Worm (Caenorhabditis elegans) whole organism, L4 larva: ENCODE data around the gene C45G9.12.

Source experiments
- F44E2.7 ChIP-seq: fragments of 200-800 bp; sonication (Bioruptor generic); IDR thresholded peaks from 2 replicates; pipeline ENCODE4 v2.1.2; 2022; ENCODE audit warnings: missing genetic modification characterization, missing compliant biosample characterization
- R02D3.7 ChIP-seq: fragments of 150-350 bp; sonication (generic microtip); optimal IDR thresholded peaks from 3 replicates; lab custom pipeline; 2014; ENCODE audit warnings: missing biosample characterization, missing genetic modification characterization
- Y48G9A.11 ChIP-seq: fragments of 200-800 bp; sonication (Bioruptor generic); IDR thresholded peaks from 2 replicates; pipeline ENCODE4 v1.3.6; 2022; ENCODE audit warnings: missing genetic modification reagents, missing genetic modification characterization, missing compliant biosample characterization
- Y75B8A.6 ChIP-seq: fragments of 200-800 bp; sonication (Bioruptor generic); IDR thresholded peaks from 2 replicates; pipeline ENCODE4 v1.3.6; 2022; ENCODE audit warnings: missing genetic modification reagents, missing genetic modification characterization, missing compliant biosample characterization
- ZK337.2 ChIP-seq: fragments of 200-800 bp; sonication (Bioruptor generic); IDR thresholded peaks from 2 replicates; pipeline ENCODE4 v1.3.6; 2022; ENCODE audit warnings: missing genetic modification reagents, missing genetic modification characterization, missing compliant biosample characterization
- ama-1 ChIP-seq: fragments of 150-350 bp; optimal IDR thresholded peaks from 2 replicates; lab custom pipeline; 2014; ENCODE audit warnings: inconsistent platforms, mixed read lengths
- attf-4 ChIP-seq: sonication (generic microtip); optimal IDR thresholded peaks from 3 replicates; lab custom pipeline; 2017; ENCODE audit warnings: missing biosample characterization, missing genetic modification characterization
- ceh-28 ChIP-seq: fragments of 150-350 bp; optimal IDR thresholded peaks from 2 replicates; lab custom pipeline; 2014; ENCODE audit warnings: missing biosample characterization, missing genetic modification reagents, missing genetic modification characterization
- ceh-62 ChIP-seq: sonication (generic microtip); optimal IDR thresholded peaks from 2 replicates; lab custom pipeline; 2017; ENCODE audit warnings: missing biosample characterization, missing genetic modification characterization
- ceh-82 ChIP-seq: sonication (generic microtip); optimal IDR thresholded peaks from 2 replicates; lab custom pipeline; 2017; ENCODE audit warnings: missing biosample characterization, missing genetic modification characterization
- ces-1 ChIP-seq: fragments of 150-350 bp; sonication (generic microtip); optimal IDR thresholded peaks from 4 replicates; lab custom pipeline; 2014; ENCODE audit warnings: missing biosample characterization, missing genetic modification reagents, missing genetic modification characterization
- ctbp-1 ChIP-seq: fragments of 200-800 bp; sonication (Bioruptor generic); IDR thresholded peaks from 2 replicates; pipeline ENCODE4 v1.3.6; 2022; ENCODE audit warnings: missing genetic modification reagents, missing genetic modification characterization, missing compliant biosample characterization
- daf-16 ChIP-seq, 3 experiments: sonication (generic microtip); optimal IDR thresholded peaks; 2 replicates each; lab custom pipeline; 2016 to 2017; ENCODE audit warnings: missing genetic modification characterization in 3 of 3, missing genetic modification reagents in 3 of 3, mild to moderate bottlenecking in 2 of 3, missing compliant biosample characterization in 2 of 3, missing biosample characterization in 1 of 3, moderate library complexity in 1 of 3
- daf-8 ChIP-seq: fragments of 200-800 bp; sonication (Bioruptor generic); IDR thresholded peaks from 2 replicates; pipeline ENCODE4 v1.3.6; 2022; ENCODE audit warnings: missing genetic modification characterization, missing compliant biosample characterization
- dmd-6 ChIP-seq: fragments of 200-800 bp; sonication (Bioruptor generic); IDR thresholded peaks from 2 replicates; pipeline ENCODE4 v1.3.6; 2022; ENCODE audit warnings: missing genetic modification reagents, missing genetic modification characterization, missing compliant biosample characterization
- dpl-1 ChIP-seq: fragments of 150-350 bp; optimal IDR thresholded peaks from 2 replicates; lab custom pipeline; 2014; ENCODE audit warnings: missing biosample characterization, missing genetic modification reagents, missing genetic modification characterization
- dve-1 ChIP-seq: sonication (generic microtip); optimal IDR thresholded peaks from 2 replicates; lab custom pipeline; 2017; ENCODE audit warnings: antibody characterized with exemption, mild to moderate bottlenecking, missing genetic modification characterization, missing compliant biosample characterization; ENCODE audit not compliant: insufficient read depth
- fkh-10 ChIP-seq: fragments of 150-350 bp; optimal IDR thresholded peaks from 2 replicates; lab custom pipeline; 2014; ENCODE audit warnings: missing biosample characterization, missing genetic modification reagents, missing genetic modification characterization
- fos-1 ChIP-seq: fragments of 150-350 bp; optimal IDR thresholded peaks from 2 replicates; lab custom pipeline; 2014; ENCODE audit warnings: missing biosample characterization, missing genetic modification characterization
- gei-8 ChIP-seq: fragments of 200-800 bp; sonication (Bioruptor generic); optimal IDR thresholded peaks from 2 replicates; lab custom pipeline; 2018; ENCODE audit warnings: mild to moderate bottlenecking, missing genetic modification characterization, missing compliant biosample characterization
- hif-1 ChIP-seq, 2 experiments: sonication (generic microtip); optimal IDR thresholded peaks; 2 replicates each; lab custom pipeline; 2016 to 2017; ENCODE audit warnings: missing compliant biosample characterization in 2 of 2, missing genetic modification characterization in 2 of 2, missing genetic modification reagents in 2 of 2, missing genotype in 2 of 2, mild to moderate bottlenecking in 1 of 2
- hlh-30 ChIP-seq: sonication (generic microtip); optimal IDR thresholded peaks from 2 replicates; lab custom pipeline; 2017; ENCODE audit warnings: antibody characterized with exemption, mild to moderate bottlenecking, missing genetic modification characterization, missing compliant biosample characterization; ENCODE audit not compliant: insufficient read depth
- hmg-1.1 ChIP-seq: fragments of 200-800 bp; sonication (Bioruptor generic); IDR thresholded peaks from 2 replicates; pipeline ENCODE4 v1.3.6; 2022; ENCODE audit warnings: missing genetic modification reagents, missing genetic modification characterization, missing compliant biosample characterization
- lir-3 ChIP-seq: sonication (generic microtip); optimal IDR thresholded peaks from 2 replicates; lab custom pipeline; 2016; ENCODE audit warnings: mild to moderate bottlenecking, missing genetic modification characterization, missing compliant biosample characterization
- madf-9 ChIP-seq: fragments of 200-800 bp; sonication (Bioruptor generic); conservative IDR thresholded peaks from 2 replicates; pipeline ENCODE4 v1.3.6; 2022; ENCODE audit warnings: missing genetic modification reagents, missing genetic modification characterization, missing compliant biosample characterization
- mdl-1 ChIP-seq, 2 experiments: fragments of 150-350 bp in 1 of 2; sonication (generic microtip) in 1 of 2; optimal IDR thresholded peaks; 2 replicates each; lab custom pipeline; 2014 to 2017; ENCODE audit warnings: missing biosample characterization in 2 of 2, missing genetic modification characterization in 2 of 2
- mep-1 ChIP-seq: fragments of 150-350 bp; sonication (generic microtip); optimal IDR thresholded peaks from 3 replicates; lab custom pipeline; 2014; ENCODE audit warnings: missing biosample characterization, missing genetic modification characterization
- mes-2 ChIP-seq: sonication (generic microtip); optimal IDR thresholded peaks from 2 replicates; lab custom pipeline; 2016; ENCODE audit warnings: missing genotype, mild to moderate bottlenecking, missing genetic modification characterization, missing compliant biosample characterization; ENCODE audit not compliant: poor library complexity, severe bottlenecking
- nhr-102 ChIP-seq: sonication (generic microtip); optimal IDR thresholded peaks from 2 replicates; lab custom pipeline; 2016; ENCODE audit warnings: mild to moderate bottlenecking, missing genetic modification characterization, moderate library complexity, missing compliant biosample characterization
- nhr-237 ChIP-seq: sonication (generic microtip); optimal IDR thresholded peaks from 2 replicates; lab custom pipeline; 2017; ENCODE audit warnings: missing biosample characterization, missing genetic modification characterization
- nhr-25 ChIP-seq: sonication (generic microtip); optimal IDR thresholded peaks from 2 replicates; lab custom pipeline; 2017; ENCODE audit warnings: missing genetic modification characterization, mild to moderate bottlenecking, missing compliant biosample characterization, antibody characterized with exemption, moderate library complexity, borderline replicate concordance; ENCODE audit not compliant: insufficient read depth
- nhr-28 ChIP-seq: fragments of 150-350 bp; optimal IDR thresholded peaks from 2 replicates; lab custom pipeline; 2014; ENCODE audit warnings: missing biosample characterization, missing genetic modification characterization
- nhr-6 ChIP-seq: fragments of 150-350 bp; optimal IDR thresholded peaks from 2 replicates; lab custom pipeline; 2014; ENCODE audit warnings: missing biosample characterization, missing genetic modification characterization
- nhr-77 ChIP-seq: fragments of 150-350 bp; optimal IDR thresholded peaks from 2 replicates; lab custom pipeline; 2014; ENCODE audit warnings: missing biosample characterization, missing genetic modification characterization
- pha-4 ChIP-seq, 2 experiments: fragments of 150-350 bp in 1 of 2; fragments of 200-800 bp in 1 of 2; sonication (Bioruptor generic) in 1 of 2; IDR thresholded peaks in 1 of 2; optimal IDR thresholded peaks in 1 of 2; 2 replicates each; pipeline versions ENCODE4 v1.3.6 to Lab custom; 2014 to 2022; ENCODE audit warnings: missing genetic modification characterization in 2 of 2, missing genetic modification reagents in 2 of 2, missing biosample characterization in 1 of 2, missing compliant biosample characterization in 1 of 2
- php-3 ChIP-seq: fragments of 200-800 bp; sonication (Bioruptor generic); IDR thresholded peaks from 2 replicates; pipeline ENCODE4 v1.3.6; 2022; ENCODE audit warnings: missing genetic modification reagents, missing genetic modification characterization, missing compliant biosample characterization
- pqm-1 ChIP-seq: sonication (generic microtip); optimal IDR thresholded peaks from 2 replicates; lab custom pipeline; 2017; ENCODE audit warnings: missing biosample characterization, missing genetic modification characterization
- rbr-2 ChIP-seq: sonication (generic microtip); optimal IDR thresholded peaks from 2 replicates; lab custom pipeline; 2016; ENCODE audit warnings: missing genotype, missing genetic modification characterization, missing compliant biosample characterization
- skn-1 ChIP-seq: fragments of 150-350 bp; optimal IDR thresholded peaks from 2 replicates; lab custom pipeline; 2014; ENCODE audit warnings: missing biosample characterization, missing genetic modification characterization
- snpc-1.2 ChIP-seq: fragments of 200-800 bp; sonication (Bioruptor generic); IDR thresholded peaks from 2 replicates; pipeline ENCODE4 v1.3.6; 2022; ENCODE audit warnings: missing genetic modification reagents, missing genetic modification characterization, missing compliant biosample characterization
- snpc-4 ChIP-seq: fragments of 150-350 bp; optimal IDR thresholded peaks from 2 replicates; lab custom pipeline; 2014; ENCODE audit warnings: missing biosample characterization, missing genetic modification characterization
- spr-1 ChIP-seq: sonication (generic microtip); optimal IDR thresholded peaks from 2 replicates; lab custom pipeline; 2016; ENCODE audit warnings: mild to moderate bottlenecking, missing genetic modification characterization, missing compliant biosample characterization
- tag-97 ChIP-seq: fragments of 200-800 bp; sonication (Bioruptor generic); IDR thresholded peaks from 2 replicates; pipeline ENCODE4 v1.3.6; 2022; ENCODE audit warnings: missing genetic modification characterization, missing compliant biosample characterization
- unc-130 ChIP-seq: sonication (generic microtip); optimal IDR thresholded peaks from 2 replicates; lab custom pipeline; 2016; ENCODE audit warnings: missing genetic modification reagents, missing genetic modification characterization, missing compliant biosample characterization
- zip-11 ChIP-seq: fragments of 200-800 bp; sonication (Bioruptor generic); IDR thresholded peaks from 2 replicates; pipeline ENCODE4 v1.3.6; 2022; ENCODE audit warnings: missing genetic modification characterization, missing compliant biosample characterization
- zip-2 ChIP-seq: fragments of 150-350 bp; optimal IDR thresholded peaks from 2 replicates; lab custom pipeline; 2014; ENCODE audit warnings: missing biosample characterization, missing genetic modification characterization

Gene C45G9.12

DNA sequence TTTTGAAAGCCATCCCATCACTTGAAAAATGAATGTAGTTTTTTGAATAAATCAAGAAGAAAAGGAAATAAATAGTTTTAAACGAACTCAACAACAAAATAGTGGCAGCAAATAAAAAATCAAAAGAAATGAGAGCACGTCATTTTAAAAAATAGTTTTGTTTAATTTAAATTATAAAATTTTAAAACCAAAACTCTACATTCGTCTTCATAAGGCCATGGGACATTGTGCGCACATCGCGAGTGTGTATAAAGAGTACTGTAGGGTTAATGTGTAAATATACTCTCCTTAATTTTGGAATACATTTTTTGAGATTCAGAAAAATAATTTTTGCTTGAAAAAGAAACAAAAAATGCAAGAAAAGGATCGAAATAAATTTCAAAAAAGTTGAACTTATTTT, 19.5 kb downstream of the C45G9.12 start, which contains the start of gene C45G9.15:
Gene C45G9.15 (minus strand): TSS at position 101 of the 400 bp plus-strand sequence.
- TF ChIP-seq daf-8 (GFP tag; lab: Robert Waterston, UW) (no peak), ama-1 (lab: Kevin White, UChicago) (no peak), nhr-77 (no peak), gei-8 (GFP tag; lab: Kevin White, UChicago) (no peak), R02D3.7 (tag; lab: Kevin White, UChicago) (no peak), hlh-30 (tag; lab: Kevin White, UChicago) (no peak), php-3 (GFP tag; lab: Robert Waterston, UW) (no peak), ceh-28 (tag; lab: Kevin White, UChicago) (no peak), zip-2 (tag; lab: Kevin White, UChicago) (no peak), pha-4 (GFP tag; IDR thresholded peaks at IDR 0.05; lab: Robert Waterston, UW) (no peak), pha-4 (tag; optimal IDR thresholded peaks at IDR 0.05; lab: Kevin White, UChicago) (no peak), F44E2.7 (GFP tag; lab: Robert Waterston, UW) (no peak), dmd-6 (GFP tag; lab: Robert Waterston, UW) (no peak), mdl-1 (tag; optimal IDR thresholded peaks at IDR 0.05; lab: Kevin White, UChicago) (no peak), attf-4 (no peak), Y48G9A.11 (GFP tag; lab: Robert Waterston, UW) (no peak)

DNA sequence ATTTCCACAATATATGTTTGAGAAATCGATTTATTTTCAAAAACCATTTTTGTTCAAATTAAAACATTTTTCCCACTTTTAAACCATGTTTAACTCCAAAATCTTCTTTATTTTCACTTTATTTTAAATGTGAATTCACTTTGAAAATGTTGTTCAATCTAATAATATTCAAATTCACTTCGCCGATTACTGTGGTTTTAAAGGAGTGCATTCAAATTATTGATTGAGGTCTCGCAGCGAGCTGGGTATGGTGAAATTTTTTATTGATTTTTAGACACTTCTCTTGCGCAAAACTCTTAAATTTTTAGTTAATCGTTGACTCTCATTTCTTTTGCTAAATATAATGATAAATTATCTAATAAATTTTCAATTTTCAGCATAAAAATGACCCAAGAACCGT, 23.7 kb downstream of the C45G9.12 start, which contains the start of gene C45G9.5:
Gene C45G9.5 (plus strand): TSS at position 378 of the 400 bp plus-strand sequence.
- TF ChIP-seq skn-1 (tag; lab: Kevin White, UChicago) (no peak), nhr-237 (no peak), unc-130 (GFP tag; lab: Kevin White, UChicago) (no peak), dmd-6 (GFP tag; lab: Robert Waterston, UW) (no peak), hif-1 (tag; optimal IDR thresholded peaks at IDR 0.05; lab: Kevin White, UChicago) (no peak), fos-1 (tag; lab: Kevin White, UChicago) (no peak), F44E2.7 (GFP tag; lab: Robert Waterston, UW) (no peak), nhr-102 (tag; lab: Kevin White, UChicago) (no peak), nhr-6 (tag; lab: Kevin White, UChicago) (no peak), hmg-1.1 (GFP tag; lab: Robert Waterston, UW) (no peak), spr-1 (tag; lab: Kevin White, UChicago) (no peak), ceh-62 (no peak), zip-11 (GFP tag; lab: Robert Waterston, UW) (no peak), snpc-4 (tag; lab: Kevin White, UChicago) (no peak), ZK337.2 (GFP tag; lab: Robert Waterston, UW) (no peak), ceh-82 (tag; lab: Kevin White, UChicago) (no peak)

DNA sequence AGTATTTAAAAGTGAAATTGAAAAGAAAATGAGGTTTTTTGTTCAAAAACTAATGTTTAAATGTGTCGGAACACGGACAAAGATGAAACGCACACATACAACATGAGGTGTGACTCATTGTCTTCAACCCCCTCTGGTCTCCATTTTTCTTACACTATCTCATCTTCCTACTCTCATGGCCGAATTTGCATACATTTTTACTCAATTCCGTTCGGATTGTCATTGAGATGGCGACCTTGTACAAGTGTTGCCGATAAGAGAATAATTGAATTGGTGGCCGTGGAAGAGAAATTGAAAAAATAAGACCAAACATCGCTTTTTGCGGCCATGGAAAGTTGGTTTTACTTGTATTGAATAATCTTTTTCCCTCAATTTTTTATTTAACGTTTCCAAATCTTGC, 24.2 kb downstream of the C45G9.12 start, which contains the start of gene txbp-3:
Gene txbp-3 (minus strand): TSS at position 285 of the 400 bp plus-strand sequence.
- no peak for TF ChIP-seq madf-9 (GFP tag; lab: Robert Waterston, UW)
- TF ChIP-seq hif-1 (tag; optimal IDR thresholded peaks at IDR 0.05; lab: Kevin White, UChicago), result peak in 1 of 2 experiments; percentile 33
- TF ChIP-seq pqm-1 (tag; lab: Kevin White, UChicago), result peak; percentile 85
- peak; percentile 57; the same call in 1 of the 2 replicates for TF ChIP-seq dmd-6 (GFP tag; lab: Robert Waterston, UW)
- TF ChIP-seq mep-1 (tag; lab: Kevin White, UChicago), result peak; percentile 71
- no peak for TF ChIP-seq Y75B8A.6 (GFP tag; lab: Robert Waterston, UW)
- peak; percentile 83 for TF ChIP-seq mes-2 (tag; lab: Kevin White, UChicago)
- peak; percentile 58 for TF ChIP-seq hlh-30 (tag; lab: Kevin White, UChicago)
- no peak for TF ChIP-seq nhr-25 (tag; lab: Kevin White, UChicago)
- TF ChIP-seq fkh-10, result peak; percentile 37
- TF ChIP-seq snpc-1.2 (GFP tag; lab: Robert Waterston, UW), result no peak
- no peak for TF ChIP-seq ctbp-1 (GFP tag; lab: Robert Waterston, UW)
- no peak for TF ChIP-seq lir-3
- TF ChIP-seq nhr-6 (tag; lab: Kevin White, UChicago), result peak; percentile 50
- peak; percentile 77 for TF ChIP-seq nhr-28 (tag; lab: Kevin White, UChicago)
- TF ChIP-seq daf-16 (GFP tag; optimal IDR thresholded peaks at IDR 0.05; lab: Kevin White, UChicago), result no peak
- peak; percentile 24 for TF ChIP-seq daf-16 (tag; optimal IDR thresholded peaks at IDR 0.05; lab: Kevin White, UChicago)
- TF ChIP-seq dve-1, result peak; percentile 79
- peak; percentile 54 for TF ChIP-seq dpl-1 (GFP tag; lab: Kevin White, UChicago)
- peak; percentile 1 for TF ChIP-seq rbr-2 (tag; lab: Kevin White, UChicago)
- no peak for TF ChIP-seq ZK337.2 (GFP tag; lab: Robert Waterston, UW)
- peak; percentile 42 for TF ChIP-seq nhr-77
- TF ChIP-seq ama-1 (lab: Kevin White, UChicago), result no peak
- no peak for TF ChIP-seq tag-97 (GFP tag; lab: Robert Waterston, UW)
- TF ChIP-seq ces-1 (GFP tag; lab: Kevin White, UChicago), result peak; percentile 12
- TF ChIP-seq mdl-1 (tag; optimal IDR thresholded peaks at IDR 0.05; lab: Kevin White, UChicago), result peak in 1 of 2 experiments; percentile 5
